Worm (Caenorhabditis elegans) whole organism, young adult: Measurements from ENCODE around the gene folt-3.
A peak's percentile ranks its signal among the peaks of the same experiment; 100 is the strongest.

ENCODE experiments used
- B0019.2 ChIP-seq: fragments of 200-800 bp; sonication (Bioruptor generic); conservative IDR thresholded peaks from 2 replicates; pipeline ENCODE4 v1.3.6; 2022; ENCODE audit warnings: missing genetic modification reagents, missing genetic modification characterization, missing compliant biosample characterization
- B0336.3 ChIP-seq: fragments of 200-800 bp; sonication (Bioruptor generic); IDR thresholded peaks from 2 replicates; pipeline ENCODE4 v1.3.6; 2022; ENCODE audit warnings: missing genetic modification characterization, missing compliant biosample characterization
- C17E4.6 ChIP-seq: fragments of 200-800 bp; sonication (Bioruptor generic); IDR thresholded peaks from 2 replicates; pipeline ENCODE4 v1.3.6; 2022; ENCODE audit warnings: missing genetic modification reagents, missing genetic modification characterization, missing compliant biosample characterization
- D2030.7 ChIP-seq: fragments of 200-800 bp; sonication (Bioruptor generic); IDR thresholded peaks from 2 replicates; pipeline ENCODE4 v1.3.6; 2022; ENCODE audit warnings: missing genetic modification reagents, missing genetic modification characterization, missing compliant biosample characterization
- F52B5.7 ChIP-seq: sonication (generic microtip); optimal IDR thresholded peaks from 2 replicates; lab custom pipeline; 2016; ENCODE audit warnings: mild to moderate bottlenecking, missing genetic modification characterization, missing compliant biosample characterization
- F55B11.4 ChIP-seq: sonication (generic microtip); optimal IDR thresholded peaks from 2 replicates; lab custom pipeline; 2016; ENCODE audit warnings: missing compliant biosample characterization, missing genetic modification characterization, borderline replicate concordance; ENCODE audit not compliant: insufficient read depth
- F57A8.1 ChIP-seq: fragments of 200-800 bp; sonication (Bioruptor generic); optimal IDR thresholded peaks from 2 replicates; lab custom pipeline; 2018; ENCODE audit warnings: mild to moderate bottlenecking, missing genetic modification characterization, moderate library complexity, missing compliant biosample characterization
- T26A5.8 ChIP-seq: sonication (generic microtip); optimal IDR thresholded peaks from 2 replicates; lab custom pipeline; 2016; ENCODE audit warnings: missing genetic modification characterization, missing compliant biosample characterization
- Y53G8AR.9 ChIP-seq: fragments of 200-800 bp; sonication (Bioruptor generic); conservative IDR thresholded peaks from 2 replicates; pipeline ENCODE4 v1.3.6; 2022; ENCODE audit warnings: missing genetic modification reagents, missing genetic modification characterization, missing compliant biosample characterization
- Y67H2A.10 ChIP-seq: fragments of 200-800 bp; sonication (Bioruptor generic); conservative IDR thresholded peaks from 2 replicates; pipeline ENCODE4 v1.3.6; 2022; ENCODE audit warnings: missing genetic modification reagents, missing genetic modification characterization, missing compliant biosample characterization
- atf-7 ChIP-seq: sonication (generic microtip); optimal IDR thresholded peaks from 2 replicates; lab custom pipeline; 2017; ENCODE audit warnings: mild to moderate bottlenecking, missing genetic modification characterization, missing compliant biosample characterization
- attf-5 ChIP-seq: fragments of 200-800 bp; sonication (Bioruptor generic); optimal IDR thresholded peaks from 2 replicates; lab custom pipeline; 2018; ENCODE audit warnings: mild to moderate bottlenecking, missing genetic modification characterization, missing compliant biosample characterization
- ccch-3 ChIP-seq: fragments of 200-800 bp; sonication (Bioruptor generic); optimal IDR thresholded peaks from 2 replicates; lab custom pipeline; 2018; ENCODE audit warnings: mild to moderate bottlenecking, missing genetic modification characterization, missing compliant biosample characterization
- cebp-1 ChIP-seq, 2 experiments: fragments of 200-800 bp in 1 of 2; sonication (Bioruptor generic) in 1 of 2; sonication (generic microtip) in 1 of 2; IDR thresholded peaks in 1 of 2; optimal IDR thresholded peaks in 1 of 2; 2 replicates each; pipeline versions ENCODE4 v1.3.6 to Lab custom; 2017 to 2022; ENCODE audit warnings: missing compliant biosample characterization in 2 of 2, missing genetic modification characterization in 2 of 2, mild to moderate bottlenecking in 1 of 2, missing genetic modification reagents in 1 of 2, moderate library complexity in 1 of 2
- cebp-2 ChIP-seq: fragments of 200-800 bp; sonication (Bioruptor generic); IDR thresholded peaks from 2 replicates; pipeline ENCODE4 v1.3.6; 2022; ENCODE audit warnings: missing genetic modification characterization, missing compliant biosample characterization
- ceh-27 ChIP-seq: fragments of 200-800 bp; sonication (Bioruptor generic); optimal IDR thresholded peaks from 2 replicates; lab custom pipeline; 2018; ENCODE audit warnings: mild to moderate bottlenecking, missing genetic modification characterization, moderate library complexity, missing compliant biosample characterization
- ceh-40 ChIP-seq: fragments of 200-800 bp; sonication (Bioruptor generic); IDR thresholded peaks from 2 replicates; pipeline ENCODE4 v1.3.6; 2022; ENCODE audit warnings: missing genetic modification characterization, missing compliant biosample characterization
- ceh-58 ChIP-seq: fragments of 200-800 bp; sonication (Bioruptor generic); IDR thresholded peaks from 2 replicates; pipeline ENCODE4 v1.3.6; 2022; ENCODE audit warnings: missing genetic modification characterization, missing compliant biosample characterization
- dox-1 ChIP-seq: fragments of 200-800 bp; sonication (Bioruptor generic); IDR thresholded peaks from 2 replicates; pipeline ENCODE4 v1.3.6; 2022; ENCODE audit warnings: missing genetic modification reagents, missing genetic modification characterization, missing compliant biosample characterization
- dpl-1 ChIP-seq: fragments of 150-350 bp; optimal IDR thresholded peaks from 2 replicates; lab custom pipeline; 2014; ENCODE audit warnings: missing biosample characterization, missing genetic modification reagents, missing genetic modification characterization
- efl-1 ChIP-seq: fragments of 150-350 bp; optimal IDR thresholded peaks from 2 replicates; lab custom pipeline; 2014; ENCODE audit warnings: missing biosample characterization, missing genetic modification reagents, missing genetic modification characterization
- egrh-3 ChIP-seq: fragments of 200-800 bp; sonication (Bioruptor generic); IDR thresholded peaks from 2 replicates; pipeline ENCODE4 v1.3.6; 2022; ENCODE audit warnings: missing genetic modification reagents, missing genetic modification characterization, missing compliant biosample characterization
- gei-17 ChIP-seq: fragments of 200-800 bp; sonication (Bioruptor generic); optimal IDR thresholded peaks from 2 replicates; lab custom pipeline; 2018; ENCODE audit warnings: mild to moderate bottlenecking, missing genetic modification characterization, missing compliant biosample characterization
- hmg-1.2 ChIP-seq: fragments of 200-800 bp; sonication (Bioruptor generic); IDR thresholded peaks from 2 replicates; pipeline ENCODE4 v1.3.6; 2022; ENCODE audit warnings: missing genetic modification reagents, missing genetic modification characterization, missing compliant biosample characterization
- hmg-20 ChIP-seq: fragments of 200-800 bp; sonication (Bioruptor generic); IDR thresholded peaks from 2 replicates; pipeline ENCODE4 v1.3.6; 2022; ENCODE audit warnings: missing genetic modification reagents, missing genetic modification characterization, missing compliant biosample characterization
- hsf-1 ChIP-seq: fragments of 200-800 bp; sonication (Bioruptor generic); IDR thresholded peaks from 2 replicates; pipeline ENCODE4 v1.3.6; 2022; ENCODE audit warnings: missing genetic modification reagents, missing genetic modification characterization, missing compliant biosample characterization
- lag-1 ChIP-seq: fragments of 200-800 bp; sonication (Bioruptor generic); IDR thresholded peaks from 2 replicates; pipeline ENCODE4 v1.3.6; 2022; ENCODE audit warnings: missing genetic modification reagents, missing genetic modification characterization, missing compliant biosample characterization
- lin-35 ChIP-seq, 3 experiments: fragments of 150-350 bp in 2 of 3; sonication (generic microtip) in 1 of 3; optimal IDR thresholded peaks; 2 replicates each; lab custom pipeline; 2014 to 2018; ENCODE audit warnings: missing biosample characterization in 3 of 3, missing genetic modification characterization in 3 of 3, missing genetic modification reagents in 3 of 3
- lin-54 ChIP-seq: fragments of 200-800 bp; sonication (Bioruptor generic); optimal IDR thresholded peaks from 2 replicates; lab custom pipeline; 2018; ENCODE audit warnings: mild to moderate bottlenecking, missing genetic modification characterization, missing compliant biosample characterization
- lir-1 ChIP-seq: fragments of 200-800 bp; sonication (Bioruptor generic); conservative IDR thresholded peaks from 2 replicates; pipeline ENCODE4 v1.3.6; 2022; ENCODE audit warnings: missing genetic modification reagents, missing genetic modification characterization, missing compliant biosample characterization
- lsl-1 ChIP-seq: fragments of 200-800 bp; sonication (Bioruptor generic); optimal IDR thresholded peaks from 2 replicates; lab custom pipeline; 2018; ENCODE audit warnings: mild to moderate bottlenecking, missing genetic modification characterization, moderate library complexity, missing compliant biosample characterization
- madf-6 ChIP-seq: fragments of 200-800 bp; sonication (Bioruptor generic); IDR thresholded peaks from 2 replicates; pipeline ENCODE4 v1.3.6; 2022; ENCODE audit warnings: missing genetic modification reagents, missing genetic modification characterization, missing compliant biosample characterization
- madf-8 ChIP-seq: fragments of 200-800 bp; sonication (Bioruptor generic); conservative IDR thresholded peaks from 2 replicates; pipeline ENCODE4 v1.3.6; 2022; ENCODE audit warnings: missing genetic modification reagents, missing genetic modification characterization, missing compliant biosample characterization
- nfya-1 ChIP-seq: sonication (generic microtip); optimal IDR thresholded peaks from 2 replicates; lab custom pipeline; 2017; ENCODE audit warnings: antibody characterized with exemption, missing compliant biosample characterization, missing genetic modification characterization, borderline replicate concordance; ENCODE audit not compliant: insufficient read depth
- nfya-2 ChIP-seq: fragments of 200-800 bp; sonication (Bioruptor generic); IDR thresholded peaks from 2 replicates; pipeline ENCODE4 v1.3.6; 2022; ENCODE audit warnings: missing genetic modification reagents, missing genetic modification characterization, missing compliant biosample characterization
- nfyb-1 ChIP-seq: fragments of 200-800 bp; sonication (Bioruptor generic); IDR thresholded peaks from 2 replicates; pipeline ENCODE4 v1.3.6; 2022; ENCODE audit warnings: missing genetic modification reagents, missing genetic modification characterization, missing compliant biosample characterization
- nhr-179 ChIP-seq: sonication (generic microtip); optimal IDR thresholded peaks from 2 replicates; lab custom pipeline; 2016; ENCODE audit warnings: mild to moderate bottlenecking, missing genetic modification characterization, missing compliant biosample characterization
- nhr-80 ChIP-seq: sonication (generic microtip); optimal IDR thresholded peaks from 2 replicates; lab custom pipeline; 2016; ENCODE audit warnings: missing genetic modification characterization, missing compliant biosample characterization
- rec-8 ChIP-seq, 2 experiments: sonication (generic microtip); optimal IDR thresholded peaks; 2 replicates each; lab custom pipeline; 2016; ENCODE audit warnings: mild to moderate bottlenecking in 2 of 2, missing genetic modification characterization in 2 of 2, missing genetic modification reagents in 2 of 2, missing genotype in 2 of 2, missing biosample characterization in 1 of 2, missing compliant biosample characterization in 1 of 2, moderate library complexity in 1 of 2
- repo-1 ChIP-seq: sonication (generic microtip); optimal IDR thresholded peaks from 2 replicates; lab custom pipeline; 2017; ENCODE audit warnings: mild to moderate bottlenecking, missing genetic modification characterization, missing compliant biosample characterization
- snpc-1.3 ChIP-seq: sonication (generic microtip); optimal IDR thresholded peaks from 2 replicates; lab custom pipeline; 2017; ENCODE audit warnings: missing genetic modification characterization, mild to moderate bottlenecking, missing compliant biosample characterization, antibody characterized with exemption, moderate library complexity, missing genotype, missing genetic modification reagents; ENCODE audit not compliant: insufficient read depth
- snpc-3.4 ChIP-seq: sonication (generic microtip); optimal IDR thresholded peaks from 2 replicates; lab custom pipeline; 2017; ENCODE audit warnings: missing genetic modification characterization, mild to moderate bottlenecking, missing compliant biosample characterization, antibody characterized with exemption, moderate library complexity, missing genotype, missing genetic modification reagents
- snpc-4 ChIP-seq, 5 experiments: fragments of 150-350 bp in 1 of 5; sonication (generic microtip) in 4 of 5; optimal IDR thresholded peaks; 2 replicates each; lab custom pipeline; 2014 to 2018; ENCODE audit warnings: missing genetic modification characterization in 5 of 5, missing biosample characterization in 3 of 5, antibody characterized with exemption in 2 of 5, mild to moderate bottlenecking in 2 of 5, missing compliant biosample characterization in 2 of 5, missing genotype in 2 of 5, moderate library complexity in 2 of 5, missing genetic modification reagents in 1 of 5
- somi-1 ChIP-seq: fragments of 200-800 bp; sonication (Bioruptor generic); optimal IDR thresholded peaks from 2 replicates; lab custom pipeline; 2018; ENCODE audit warnings: mild to moderate bottlenecking, missing genetic modification characterization, missing compliant biosample characterization
- tbx-9 ChIP-seq: sonication (generic microtip); optimal IDR thresholded peaks from 2 replicates; lab custom pipeline; 2016; ENCODE audit warnings: borderline replicate concordance, missing genetic modification characterization, inconsistent platforms, missing compliant biosample characterization
- unc-130 ChIP-seq: sonication (generic microtip); optimal IDR thresholded peaks from 2 replicates; lab custom pipeline; 2016; ENCODE audit warnings: missing genetic modification reagents, missing genetic modification characterization, missing compliant biosample characterization

Gene folt-3

DNA sequence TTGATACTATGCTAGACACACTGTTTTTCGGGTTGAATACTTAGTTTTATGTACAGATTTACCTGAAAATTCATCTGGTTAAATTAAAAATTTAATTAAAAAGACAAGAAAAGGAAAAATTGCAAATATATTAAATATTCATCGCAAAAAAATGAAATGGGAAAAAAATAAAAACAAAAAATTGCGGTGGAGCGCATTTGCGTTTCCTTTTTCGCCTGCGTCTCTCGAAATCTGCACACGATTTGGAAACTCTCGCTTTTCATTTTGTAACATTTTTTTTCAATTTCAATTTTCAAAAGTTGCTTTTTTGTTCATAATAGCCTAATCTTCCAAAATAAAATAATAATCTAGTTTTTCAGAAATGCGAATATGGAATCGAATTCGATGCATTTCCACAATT is 21.9 kb downstream of the folt-3 start, which contains the start of the genes F19F10.11 and C50E3.5 (continued):
- TF ChIP-seq cebp-1 (GFP tag; IDR thresholded peaks at IDR 0.05; lab: Robert Waterston, UW) (no peak), cebp-1 (tag; optimal IDR thresholded peaks at IDR 0.05; lab: Kevin White, UChicago) (no peak), D2030.7 (GFP tag; lab: Robert Waterston, UW) (no peak), B0336.3 (GFP tag; lab: Robert Waterston, UW) (no peak), F55B11.4 (tag; lab: Kevin White, UChicago) (no peak), gei-17 (GFP tag; lab: Kevin White, UChicago) (no peak), hsf-1 (no peak), ceh-58 (no peak), lag-1 (no peak), Y67H2A.10 (GFP tag; lab: Robert Waterston, UW) (no peak), lin-35 (GFP tag; optimal IDR thresholded peaks at IDR 0.05; lab: Kevin White, UChicago) (peak in 1 of 3 experiments; percentile 50), dpl-1 (GFP tag; lab: Kevin White, UChicago) (no peak), nhr-179 (tag; lab: Kevin White, UChicago) (no peak), madf-8 (GFP tag; lab: Robert Waterston, UW) (no peak), unc-130 (GFP tag; lab: Kevin White, UChicago) (no peak), nfya-2 (GFP tag; lab: Robert Waterston, UW) (no peak), nfya-1 (no peak), F52B5.7 (tag; lab: Kevin White, UChicago) (no peak), B0019.2 (GFP tag; lab: Robert Waterston, UW) (no peak), rec-8 (tag; optimal IDR thresholded peaks at IDR 0.05; lab: Kevin White, UChicago) (no peak), snpc-1.3 (tag; lab: Kevin White, UChicago) (peak; percentile 60), F57A8.1 (GFP tag; lab: Kevin White, UChicago) (no peak), nfyb-1 (GFP tag; lab: Robert Waterston, UW) (no peak), atf-7 (no peak), dox-1 (GFP tag; lab: Robert Waterston, UW) (0 out of 2 replicates have a peak, but pooled peaks have one; percentile 27), tbx-9 (no peak), ccch-3 (GFP tag; lab: Kevin White, UChicago) (no peak), repo-1 (no peak), lsl-1 (peak; percentile 28), ceh-40 (GFP tag; lab: Robert Waterston, UW) (no peak), snpc-4 (GFP tag; optimal IDR thresholded peaks at IDR 0.05; lab: Kevin White, UChicago) (no peak), snpc-4 (tag; optimal IDR thresholded peaks at IDR 0.05; lab: Kevin White, UChicago) (peak in 3 of 4 experiments; percentile 12 to 34 (median 18))

DNA sequence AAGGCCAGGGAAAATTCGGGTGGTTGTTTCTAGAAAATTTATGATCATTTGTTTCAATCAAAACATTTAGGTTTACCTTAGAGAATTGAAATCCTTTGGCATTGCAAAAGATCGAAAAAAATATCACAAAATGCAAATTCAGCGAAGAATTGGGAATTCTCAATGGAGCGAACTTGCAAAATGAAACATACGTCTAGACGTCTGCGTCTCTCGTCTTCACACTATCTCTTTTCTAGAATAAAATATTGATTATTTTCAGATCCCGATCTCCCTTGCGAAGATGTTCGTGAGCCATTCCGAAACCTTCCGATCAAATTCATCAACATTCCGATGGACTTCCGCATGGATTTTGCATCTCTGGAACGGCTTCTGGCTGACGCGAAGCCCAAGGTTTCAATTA is 29.2 kb downstream of the folt-3 start, which contains the start of gene ets-6:
Gene ets-6 (minus strand): TSS at position 169 of the 400 bp plus-strand sequence.
- TF ChIP-seq C17E4.6 (GFP tag; lab: Robert Waterston, UW) (no peak), ceh-27 (no peak), F57A8.1 (GFP tag; lab: Kevin White, UChicago) (no peak), efl-1 (peak; percentile 10), snpc-4 (GFP tag; optimal IDR thresholded peaks at IDR 0.05; lab: Kevin White, UChicago) (no peak), snpc-4 (tag; optimal IDR thresholded peaks at IDR 0.05; lab: Kevin White, UChicago) (no peak), cebp-2 (GFP tag; lab: Robert Waterston, UW) (no peak), hmg-1.2 (GFP tag; lab: Robert Waterston, UW) (peak; percentile 91), lsl-1 (peak; percentile 33), snpc-3.4 (tag; lab: Kevin White, UChicago) (peak; percentile 17), lin-54 (GFP tag; lab: Kevin White, UChicago) (peak; percentile 22), Y53G8AR.9 (no peak), attf-5 (GFP tag; lab: Kevin White, UChicago) (peak; percentile 78), somi-1 (GFP tag; lab: Kevin White, UChicago) (no peak), B0336.3 (GFP tag; lab: Robert Waterston, UW) (0 out of 2 replicates have a peak, but pooled peaks have one; percentile 10), lir-1 (GFP tag; lab: Robert Waterston, UW) (no peak), T26A5.8 (tag; lab: Kevin White, UChicago) (no peak), D2030.7 (GFP tag; lab: Robert Waterston, UW) (peak; percentile 34; the same call in 1 of the 2 replicates), madf-6 (peak; percentile 45; the same call in 1 of the 2 replicates), hmg-20 (GFP tag; lab: Robert Waterston, UW) (no peak), nhr-80 (tag; lab: Kevin White, UChicago) (no peak), egrh-3 (GFP tag; lab: Robert Waterston, UW) (no peak)
